Worm (Caenorhabditis elegans) whole organism, mixed stage, embryonic: ENCODE results near the gene srx-77.

Source experiments
- blmp-1 ChIP-seq: fragments of 150-350 bp; optimal IDR thresholded peaks from 2 replicates; lab custom pipeline; 2014; ENCODE audit warnings: missing biosample characterization, missing genetic modification characterization
- ces-1 ChIP-seq: fragments of 150-350 bp; optimal IDR thresholded peaks from 2 replicates; lab custom pipeline; 2014; ENCODE audit warnings: missing biosample characterization, missing genetic modification reagents, missing genetic modification characterization
- elt-3 ChIP-seq: fragments of 150-350 bp; optimal IDR thresholded peaks from 2 replicates; lab custom pipeline; 2014; ENCODE audit warnings: missing biosample characterization, missing genetic modification characterization
- nhr-237 ChIP-seq: fragments of 150-350 bp; optimal IDR thresholded peaks from 2 replicates; lab custom pipeline; 2014; ENCODE audit warnings: missing biosample characterization, missing genetic modification characterization
- unc-120 ChIP-seq: sonication (generic microtip); optimal IDR thresholded peaks from 2 replicates; lab custom pipeline; 2017; ENCODE audit warnings: missing genetic modification characterization, missing compliant biosample characterization; ENCODE audit not compliant: poor library complexity, severe bottlenecking

DNA sequence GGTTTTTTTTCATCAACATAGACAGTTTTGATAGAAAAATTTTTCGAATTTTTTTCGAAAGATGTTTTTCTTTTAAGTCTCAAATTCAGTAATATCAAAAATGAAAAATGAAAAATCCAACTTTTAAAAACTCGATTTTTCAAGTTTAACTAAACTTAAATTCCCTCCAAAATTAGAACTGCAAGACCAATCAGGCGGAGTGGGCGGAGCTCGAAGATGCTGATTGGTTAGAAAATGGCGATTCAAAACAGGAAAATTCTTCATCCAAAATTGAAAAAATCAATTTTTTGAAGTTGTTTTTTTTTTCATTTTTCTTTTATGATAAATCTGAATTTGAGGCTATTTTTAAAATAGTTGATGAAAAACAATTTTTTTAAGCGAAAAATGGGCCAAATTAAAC, 43.8 kb downstream of the srx-77 start:
- no peak for TF ChIP-seq elt-3 (tag; lab: Kevin White, UChicago)
- no peak for TF ChIP-seq unc-120 (tag; lab: Kevin White, UChicago)
- TF ChIP-seq nhr-237 = no peak
- TF ChIP-seq ces-1 (GFP tag; lab: Kevin White, UChicago) = no peak
- no peak for TF ChIP-seq blmp-1 (tag; lab: Kevin White, UChicago)
